Worm (Caenorhabditis elegans) whole organism, L2 larva: ENCODE results near the gene Y47D3A.1.

ENCODE experiments used
- C34F6.9 ChIP-seq: fragments of 150-350 bp; optimal IDR thresholded peaks from 2 replicates; lab custom pipeline; 2014; ENCODE audit warnings: missing biosample characterization, missing genetic modification characterization
- F13H6.1 ChIP-seq: sonication (generic microtip); optimal IDR thresholded peaks from 2 replicates; lab custom pipeline; 2016; ENCODE audit warnings: missing genetic modification characterization, missing compliant biosample characterization
- R02D3.7 ChIP-seq: fragments of 150-350 bp; optimal IDR thresholded peaks from 2 replicates; lab custom pipeline; 2014; ENCODE audit warnings: missing biosample characterization, missing genetic modification characterization
- Y55F3AM.14 ChIP-seq: fragments of 200-800 bp; sonication (Bioruptor generic); optimal IDR thresholded peaks from 2 replicates; lab custom pipeline; 2018; ENCODE audit warnings: mild to moderate bottlenecking, missing genetic modification characterization, missing compliant biosample characterization
- ZK546.5 ChIP-seq: sonication (generic microtip); optimal IDR thresholded peaks from 2 replicates; lab custom pipeline; 2017; ENCODE audit warnings: missing biosample characterization, missing genetic modification characterization
- alr-1 ChIP-seq: fragments of 150-350 bp; optimal IDR thresholded peaks from 2 replicates; lab custom pipeline; 2014; ENCODE audit warnings: missing biosample characterization, missing genetic modification characterization
- aly-2 ChIP-seq: fragments of 150-350 bp; optimal IDR thresholded peaks from 2 replicates; lab custom pipeline; 2014; ENCODE audit warnings: missing biosample characterization, missing genetic modification characterization
- ama-1 ChIP-seq: fragments of 150-350 bp; optimal IDR thresholded peaks from 2 replicates; lab custom pipeline; 2018; ENCODE audit warnings: inconsistent platforms
- blmp-1 ChIP-seq: sonication (generic microtip); optimal IDR thresholded peaks from 2 replicates; lab custom pipeline; 2017; ENCODE audit warnings: missing genetic modification characterization, mild to moderate bottlenecking, missing compliant biosample characterization, antibody characterized with exemption, moderate library complexity; ENCODE audit not compliant: insufficient read depth
- ceh-16 ChIP-seq: fragments of 150-350 bp; optimal IDR thresholded peaks from 2 replicates; lab custom pipeline; 2014; ENCODE audit warnings: missing biosample characterization, missing genetic modification characterization
- ceh-82 ChIP-seq: fragments of 150-350 bp; optimal IDR thresholded peaks from 2 replicates; lab custom pipeline; 2014; ENCODE audit warnings: missing biosample characterization, missing genetic modification characterization
- crh-2 ChIP-seq: sonication (generic microtip); optimal IDR thresholded peaks from 2 replicates; lab custom pipeline; 2017; ENCODE audit warnings: missing biosample characterization, missing genetic modification characterization
- dmd-4 ChIP-seq: sonication (generic microtip); optimal IDR thresholded peaks from 2 replicates; lab custom pipeline; 2017; ENCODE audit warnings: missing biosample characterization, missing genetic modification characterization
- egl-27 ChIP-seq: sonication (generic microtip); optimal IDR thresholded peaks from 3 replicates; lab custom pipeline; 2017; ENCODE audit warnings: missing biosample characterization, missing genetic modification reagents, missing genetic modification characterization
- elt-1 ChIP-seq: fragments of 150-350 bp; optimal IDR thresholded peaks from 2 replicates; lab custom pipeline; 2014; ENCODE audit warnings: missing biosample characterization, missing genetic modification characterization
- elt-3 ChIP-seq: sonication (generic microtip); optimal IDR thresholded peaks from 2 replicates; lab custom pipeline; 2017; ENCODE audit warnings: missing biosample characterization, missing genetic modification characterization
- fos-1 ChIP-seq: fragments of 150-350 bp; optimal IDR thresholded peaks from 2 replicates; lab custom pipeline; 2014; ENCODE audit warnings: missing biosample characterization, missing genetic modification characterization
- gmeb-1 ChIP-seq: fragments of 150-350 bp; optimal IDR thresholded peaks from 2 replicates; lab custom pipeline; 2014; ENCODE audit warnings: missing biosample characterization, missing genetic modification characterization
- lin-11 ChIP-seq: fragments of 150-350 bp; sonication (generic microtip); optimal IDR thresholded peaks from 2 replicates; lab custom pipeline; 2014; ENCODE audit warnings: missing biosample characterization, missing genetic modification characterization, inconsistent platforms, mixed read lengths
- lin-13 ChIP-seq: fragments of 150-350 bp; optimal IDR thresholded peaks from 2 replicates; lab custom pipeline; 2014; ENCODE audit warnings: missing biosample characterization, missing genetic modification reagents, missing genetic modification characterization
- lin-39 ChIP-seq: fragments of 150-350 bp; optimal IDR thresholded peaks from 2 replicates; lab custom pipeline; 2014; ENCODE audit warnings: missing biosample characterization, missing genetic modification reagents, missing genetic modification characterization
- lsy-2 ChIP-seq, 2 experiments: fragments of 150-350 bp in 1 of 2; sonication (generic microtip) in 1 of 2; optimal IDR thresholded peaks; 2 replicates each; lab custom pipeline; 2014 to 2017; ENCODE audit warnings: missing biosample characterization in 2 of 2, missing genetic modification characterization in 2 of 2
- mab-5 ChIP-seq: fragments of 150-350 bp; optimal IDR thresholded peaks from 2 replicates; lab custom pipeline; 2014; ENCODE audit warnings: missing biosample characterization, missing genetic modification characterization
- mbf-1 ChIP-seq: sonication (generic microtip); optimal IDR thresholded peaks from 2 replicates; lab custom pipeline; 2017; ENCODE audit warnings: missing biosample characterization, missing genetic modification characterization
- mdl-1 ChIP-seq, 2 experiments: fragments of 150-350 bp in 1 of 2; sonication (generic microtip) in 1 of 2; optimal IDR thresholded peaks; 2 replicates each; lab custom pipeline; 2017; ENCODE audit warnings: missing biosample characterization in 2 of 2, missing genetic modification characterization in 2 of 2
- nhr-10 ChIP-seq: sonication (generic microtip); optimal IDR thresholded peaks from 2 replicates; lab custom pipeline; 2017; ENCODE audit warnings: missing biosample characterization, missing genetic modification characterization
- nhr-11 ChIP-seq: fragments of 150-350 bp; optimal IDR thresholded peaks from 2 replicates; lab custom pipeline; 2014; ENCODE audit warnings: missing biosample characterization, missing genetic modification characterization
- nhr-12 ChIP-seq: fragments of 150-350 bp; optimal IDR thresholded peaks from 2 replicates; lab custom pipeline; 2014; ENCODE audit warnings: missing biosample characterization, missing genetic modification characterization
- nhr-129 ChIP-seq: fragments of 150-350 bp; optimal IDR thresholded peaks from 2 replicates; lab custom pipeline; 2014; ENCODE audit warnings: missing biosample characterization, missing genetic modification characterization
- nhr-21 ChIP-seq: fragments of 150-350 bp; optimal IDR thresholded peaks from 2 replicates; lab custom pipeline; 2014; ENCODE audit warnings: missing biosample characterization, missing genetic modification characterization
- nhr-23 ChIP-seq: fragments of 150-350 bp; optimal IDR thresholded peaks from 2 replicates; lab custom pipeline; 2014; ENCODE audit warnings: missing biosample characterization, missing genetic modification reagents, missing genetic modification characterization
- nhr-237 ChIP-seq: fragments of 150-350 bp; optimal IDR thresholded peaks from 2 replicates; lab custom pipeline; 2014; ENCODE audit warnings: missing biosample characterization, missing genetic modification characterization
- nhr-25 ChIP-seq: fragments of 150-350 bp; sonication (generic microtip); optimal IDR thresholded peaks from 3 replicates; lab custom pipeline; 2014; ENCODE audit warnings: missing biosample characterization, missing genetic modification characterization
- nhr-6 ChIP-seq: fragments of 150-350 bp; optimal IDR thresholded peaks from 2 replicates; lab custom pipeline; 2014; ENCODE audit warnings: missing biosample characterization, missing genetic modification characterization
- nhr-77 ChIP-seq: fragments of 150-350 bp; optimal IDR thresholded peaks from 2 replicates; lab custom pipeline; 2014; ENCODE audit warnings: missing biosample characterization, missing genetic modification characterization
- peb-1 ChIP-seq: fragments of 150-350 bp; optimal IDR thresholded peaks from 2 replicates; lab custom pipeline; 2014; ENCODE audit warnings: missing biosample characterization, missing genetic modification characterization
- sem-4 ChIP-seq: fragments of 150-350 bp; optimal IDR thresholded peaks from 2 replicates; lab custom pipeline; 2014; ENCODE audit warnings: missing biosample characterization, missing genetic modification reagents, missing genetic modification characterization
- skn-1 ChIP-seq: sonication (generic microtip); optimal IDR thresholded peaks from 2 replicates; lab custom pipeline; 2017; ENCODE audit warnings: missing biosample characterization, missing genetic modification characterization
- sma-3 ChIP-seq: sonication (generic microtip); optimal IDR thresholded peaks from 2 replicates; lab custom pipeline; 2016; ENCODE audit warnings: missing genetic modification reagents, missing genetic modification characterization, missing compliant biosample characterization
- sma-9 ChIP-seq, 2 experiments: fragments of 150-350 bp in 1 of 2; sonication (generic microtip) in 1 of 2; optimal IDR thresholded peaks; 2 replicates each; lab custom pipeline; 2014 to 2016; ENCODE audit warnings: missing genetic modification characterization in 2 of 2, mild to moderate bottlenecking in 1 of 2, missing biosample characterization in 1 of 2, missing compliant biosample characterization in 1 of 2, missing genetic modification reagents in 1 of 2, moderate library complexity in 1 of 2
- snpc-4 ChIP-seq: fragments of 150-350 bp; optimal IDR thresholded peaks from 2 replicates; lab custom pipeline; 2014; ENCODE audit warnings: missing biosample characterization, missing genetic modification characterization
- unc-39 ChIP-seq: fragments of 150-350 bp; optimal IDR thresholded peaks from 2 replicates; lab custom pipeline; 2014; ENCODE audit warnings: missing biosample characterization, missing genetic modification characterization
- unc-55 ChIP-seq: fragments of 150-350 bp; sonication (generic microtip); optimal IDR thresholded peaks from 3 replicates; lab custom pipeline; 2014; ENCODE audit warnings: missing biosample characterization, missing genetic modification reagents, missing genetic modification characterization
- unc-62 ChIP-seq: fragments of 150-350 bp; optimal IDR thresholded peaks from 2 replicates; lab custom pipeline; 2014; ENCODE audit warnings: missing biosample characterization, missing genetic modification reagents, missing genetic modification characterization
- zag-1 ChIP-seq: fragments of 150-350 bp; optimal IDR thresholded peaks from 2 replicates; lab custom pipeline; 2014; ENCODE audit warnings: missing biosample characterization, missing genetic modification characterization
- ztf-1 ChIP-seq: fragments of 200-800 bp; sonication (Bioruptor generic); conservative IDR thresholded peaks from 2 replicates; pipeline ENCODE4 v1.3.6; 2022; ENCODE audit warnings: missing genetic modification characterization, missing compliant biosample characterization
- ztf-11 ChIP-seq: sonication (generic microtip); optimal IDR thresholded peaks from 2 replicates; lab custom pipeline; 2017; ENCODE audit warnings: missing biosample characterization, missing genetic modification characterization
- ztf-4 ChIP-seq: fragments of 150-350 bp; optimal IDR thresholded peaks from 2 replicates; lab custom pipeline; 2014; ENCODE audit warnings: missing biosample characterization, missing genetic modification characterization

Y47D3A.1 gene

ce11 chrIII:11141791-11142490 is at the start of gene Y47D3A.1, which contains the start of gene pola-1:
Y47D3A.1 (minus strand) TSS chrIII:11141841.
pola-1 (plus strand) TSS chrIII:11142448.
- no peak for TF ChIP-seq R02D3.7 (tag; lab: Kevin White, UChicago)
- TF ChIP-seq ceh-82 (tag; lab: Kevin White, UChicago) = peak; percentile 62
- no peak for TF ChIP-seq dmd-4 (tag; lab: Kevin White, UChicago)
- no peak for TF ChIP-seq unc-62 (GFP tag; lab: Kevin White, UChicago)
- TF ChIP-seq mdl-1 (tag; optimal IDR thresholded peaks at IDR 0.05; lab: Kevin White, UChicago) = no peak
- TF ChIP-seq nhr-237 = no peak
- TF ChIP-seq sma-9 (GFP tag; optimal IDR thresholded peaks at IDR 0.05; lab: Kevin White, UChicago) = no peak
- TF ChIP-seq sma-9 (tag; optimal IDR thresholded peaks at IDR 0.05; lab: Kevin White, UChicago) = no peak
- peak; percentile 46 for TF ChIP-seq nhr-21 (tag; lab: Kevin White, UChicago)
- peak; percentile 75 for TF ChIP-seq lin-11 (tag; lab: Kevin White, UChicago)
- peak; percentile 71 for TF ChIP-seq fos-1 (tag; lab: Kevin White, UChicago)
- peak; percentile 18 for TF ChIP-seq sem-4 (tag; lab: Kevin White, UChicago)
- no peak for TF ChIP-seq ama-1 (lab: Kevin White, UChicago)
- no peak for TF ChIP-seq nhr-12 (tag; lab: Kevin White, UChicago)
- TF ChIP-seq nhr-11 (tag; lab: Kevin White, UChicago) = no peak
- no peak for TF ChIP-seq peb-1
- TF ChIP-seq C34F6.9 (tag; lab: Kevin White, UChicago) = peak; percentile 85
- TF ChIP-seq nhr-129 = peak; percentile 86
- TF ChIP-seq mbf-1 (tag; lab: Kevin White, UChicago) = no peak
- no peak for TF ChIP-seq nhr-23 (tag; lab: Kevin White, UChicago)
- peak; percentile 66 for TF ChIP-seq F13H6.1 (tag; lab: Kevin White, UChicago)
- no peak for TF ChIP-seq elt-3 (tag; lab: Kevin White, UChicago)
- TF ChIP-seq crh-2 (tag; lab: Kevin White, UChicago) = peak; percentile 84
- peak; percentile 86 for TF ChIP-seq sma-3 (GFP tag; lab: Kevin White, UChicago)
- peak; percentile 69 for TF ChIP-seq nhr-25
- TF ChIP-seq elt-1 = no peak
- TF ChIP-seq lin-39 (tag; lab: Kevin White, UChicago) = no peak
- no peak for TF ChIP-seq unc-39
- TF ChIP-seq ceh-16 (tag; lab: Kevin White, UChicago) = no peak
- peak; percentile 24 for TF ChIP-seq blmp-1
- TF ChIP-seq ztf-4 (tag; lab: Kevin White, UChicago) = peak; percentile 26
- TF ChIP-seq ztf-11 (tag; lab: Kevin White, UChicago) = no peak
- no peak for TF ChIP-seq skn-1 (tag; lab: Kevin White, UChicago)
- no peak for TF ChIP-seq mab-5 (tag; lab: Kevin White, UChicago)
- TF ChIP-seq nhr-10 (tag; lab: Kevin White, UChicago) = no peak
- TF ChIP-seq nhr-6 = peak; percentile 36
- peak; percentile 94 for TF ChIP-seq unc-55 (GFP tag; lab: Kevin White, UChicago)
- TF ChIP-seq lin-13 (GFP tag; lab: Kevin White, UChicago) = peak; percentile 93
- peak; percentile 48 to 88 for TF ChIP-seq lsy-2 (tag; optimal IDR thresholded peaks at IDR 0.05; lab: Kevin White, UChicago)
- TF ChIP-seq ztf-1 (GFP tag; lab: Robert Waterston, UW) = no peak
- TF ChIP-seq snpc-4 (tag; lab: Kevin White, UChicago) = peak; percentile 82
- no peak for TF ChIP-seq aly-2 (tag; lab: Kevin White, UChicago)
- TF ChIP-seq alr-1 = no peak
- no peak for TF ChIP-seq zag-1 (tag; lab: Kevin White, UChicago)
- peak; percentile 92 for TF ChIP-seq gmeb-1 (tag; lab: Kevin White, UChicago)
- TF ChIP-seq Y55F3AM.14 = peak; percentile 16
- no peak for TF ChIP-seq nhr-77 (tag; lab: Kevin White, UChicago)
- TF ChIP-seq egl-27 = no peak
- peak; percentile 4 for TF ChIP-seq ZK546.5
